Worm (Caenorhabditis elegans) whole organism, L1 larva: ENCODE measurements around the gene trr-1.

Experiments used
- aha-1 ChIP-seq: fragments of 150-350 bp; optimal IDR thresholded peaks from 2 replicates; lab custom pipeline; 2014; ENCODE audit warnings: missing biosample characterization, missing genetic modification characterization
- alr-1 ChIP-seq: fragments of 200-800 bp; sonication (Bioruptor generic); optimal IDR thresholded peaks from 2 replicates; lab custom pipeline; 2018; ENCODE audit warnings: borderline replicate concordance, mild to moderate bottlenecking, missing genetic modification characterization, missing compliant biosample characterization
- aly-2 ChIP-seq: fragments of 150-350 bp; optimal IDR thresholded peaks from 2 replicates; lab custom pipeline; 2014; ENCODE audit warnings: missing biosample characterization, missing genetic modification characterization
- blmp-1 ChIP-seq: fragments of 150-350 bp; optimal IDR thresholded peaks from 2 replicates; lab custom pipeline; 2014; ENCODE audit warnings: missing biosample characterization, missing genetic modification characterization
- ceh-82 ChIP-seq, 3 experiments: fragments of 150-350 bp in 1 of 3; sonication (generic microtip) in 2 of 3; optimal IDR thresholded peaks; 2 replicates each; lab custom pipeline; 2014 to 2017; ENCODE audit warnings: missing biosample characterization in 3 of 3, missing genetic modification characterization in 3 of 3
- ceh-90 ChIP-seq: sonication (generic microtip); optimal IDR thresholded peaks from 2 replicates; lab custom pipeline; 2016; ENCODE audit warnings: missing genetic modification characterization, missing compliant biosample characterization
- dpl-1 ChIP-seq, 3 experiments: fragments of 150-350 bp in 2 of 3; sonication (generic microtip) in 1 of 3; optimal IDR thresholded peaks; 2 replicates each; lab custom pipeline; 2014 to 2017; ENCODE audit warnings: missing biosample characterization in 3 of 3, missing genetic modification characterization in 3 of 3, missing genetic modification reagents in 3 of 3
- dsc-1 ChIP-seq: sonication (generic microtip); optimal IDR thresholded peaks from 2 replicates; lab custom pipeline; 2016; ENCODE audit warnings: mild to moderate bottlenecking, missing genetic modification characterization, missing compliant biosample characterization
- efl-1 ChIP-seq, 4 experiments: fragments of 150-350 bp; optimal IDR thresholded peaks in 3 of 4; peaks in 1 of 4; 1 replicate in 1 of 4; 2 replicates in 3 of 4; lab custom pipeline; 2014; ENCODE audit warnings: missing biosample characterization in 2 of 4, missing genetic modification characterization in 2 of 4, missing genetic modification reagents in 2 of 4
- elt-2 ChIP-seq: sonication (generic microtip); optimal IDR thresholded peaks from 2 replicates; lab custom pipeline; 2016; ENCODE audit warnings: missing genetic modification characterization, mild to moderate bottlenecking, inconsistent platforms, missing compliant biosample characterization, missing genetic modification reagents
- elt-3 ChIP-seq, 6 experiments: fragments of 150-350 bp in 1 of 6; sonication (generic microtip); optimal IDR thresholded peaks; 2 replicates each; lab custom pipeline; 2017 to 2018; ENCODE audit warnings: missing biosample characterization in 6 of 6, missing genetic modification characterization in 6 of 6, inconsistent platforms in 1 of 6
- fkh-10 ChIP-seq: sonication (generic microtip); optimal IDR thresholded peaks from 2 replicates; lab custom pipeline; 2017; ENCODE audit warnings: missing biosample characterization, missing genetic modification reagents, missing genetic modification characterization
- fkh-4 ChIP-seq: sonication (generic microtip); optimal IDR thresholded peaks from 2 replicates; lab custom pipeline; 2016; ENCODE audit warnings: missing compliant biosample characterization, missing genetic modification characterization, borderline replicate concordance
- fos-1 ChIP-seq: fragments of 150-350 bp; optimal IDR thresholded peaks from 2 replicates; lab custom pipeline; 2014; ENCODE audit warnings: missing biosample characterization, missing genetic modification characterization
- hlh-4 ChIP-seq: sonication (generic microtip); optimal IDR thresholded peaks from 2 replicates; lab custom pipeline; 2016; ENCODE audit warnings: mild to moderate bottlenecking, missing genetic modification characterization, missing compliant biosample characterization
- isw-1 ChIP-seq: fragments of 200-800 bp; sonication (Bioruptor generic); IDR thresholded peaks from 2 replicates; pipeline ENCODE4 v1.3.6; 2022; ENCODE audit warnings: missing genetic modification characterization, missing compliant biosample characterization
- jun-1 ChIP-seq: fragments of 150-350 bp; optimal IDR thresholded peaks from 2 replicates; lab custom pipeline; 2014; ENCODE audit warnings: missing biosample characterization, missing genetic modification reagents, missing genetic modification characterization
- lin-14 ChIP-seq: fragments of 200-800 bp; sonication (Bioruptor generic); optimal IDR thresholded peaks from 2 replicates; lab custom pipeline; 2018; ENCODE audit warnings: mild to moderate bottlenecking, missing genetic modification characterization, moderate library complexity, missing compliant biosample characterization
- lin-35 ChIP-seq, 2 experiments: fragments of 150-350 bp; optimal IDR thresholded peaks; 2 replicates each; lab custom pipeline; 2014; ENCODE audit warnings: missing biosample characterization in 2 of 2, missing genetic modification characterization in 2 of 2, missing genetic modification reagents in 2 of 2
- lsy-2 ChIP-seq, 2 experiments: fragments of 150-350 bp; optimal IDR thresholded peaks; 2 replicates each; lab custom pipeline; 2014; ENCODE audit warnings: missing biosample characterization in 2 of 2, missing genetic modification characterization in 2 of 2
- mdl-1 ChIP-seq, 2 experiments: fragments of 150-350 bp; optimal IDR thresholded peaks; 2 replicates each; lab custom pipeline; 2014 to 2017; ENCODE audit warnings: missing biosample characterization in 2 of 2, missing genetic modification characterization in 2 of 2, inconsistent platforms in 1 of 2
- mep-1 ChIP-seq: fragments of 150-350 bp; optimal IDR thresholded peaks from 2 replicates; lab custom pipeline; 2014; ENCODE audit warnings: missing biosample characterization, missing genetic modification characterization
- nhr-20 ChIP-seq: sonication (generic microtip); optimal IDR thresholded peaks from 2 replicates; lab custom pipeline; 2016; ENCODE audit warnings: mild to moderate bottlenecking, missing genetic modification characterization, missing compliant biosample characterization
- nhr-28 ChIP-seq: fragments of 150-350 bp; optimal IDR thresholded peaks from 2 replicates; lab custom pipeline; 2014; ENCODE audit warnings: missing biosample characterization, missing genetic modification characterization
- nhr-47 ChIP-seq: sonication (generic microtip); optimal IDR thresholded peaks from 2 replicates; lab custom pipeline; 2016; ENCODE audit warnings: mild to moderate bottlenecking, missing genetic modification characterization, moderate library complexity, missing compliant biosample characterization
- nhr-71 ChIP-seq: sonication (generic microtip); optimal IDR thresholded peaks from 2 replicates; lab custom pipeline; 2016; ENCODE audit warnings: mild to moderate bottlenecking, missing genetic modification characterization, moderate library complexity, missing compliant biosample characterization
- nhr-76 ChIP-seq: sonication (generic microtip); optimal IDR thresholded peaks from 2 replicates; lab custom pipeline; 2017; ENCODE audit warnings: missing biosample characterization, missing genetic modification characterization
- nhr-77 ChIP-seq: fragments of 150-350 bp; optimal IDR thresholded peaks from 2 replicates; lab custom pipeline; 2014; ENCODE audit warnings: missing biosample characterization, missing genetic modification characterization
- nhr-85 ChIP-seq: sonication (generic microtip); peaks from one replicate; lab custom pipeline; 2016; ENCODE audit warnings: missing genetic modification characterization, inconsistent platforms, missing compliant biosample characterization
- nhr-90 ChIP-seq: sonication (generic microtip); optimal IDR thresholded peaks from 2 replicates; lab custom pipeline; 2016; ENCODE audit warnings: mild to moderate bottlenecking, missing genetic modification characterization, missing compliant biosample characterization; ENCODE audit not compliant: poor library complexity
- pag-3 ChIP-seq: sonication (generic microtip); optimal IDR thresholded peaks from 2 replicates; lab custom pipeline; 2017; ENCODE audit warnings: missing genetic modification characterization, mild to moderate bottlenecking, missing compliant biosample characterization, antibody characterized with exemption, borderline replicate concordance; ENCODE audit not compliant: insufficient read depth
- pax-3 ChIP-seq: fragments of 200-800 bp; sonication (Bioruptor generic); optimal IDR thresholded peaks from 2 replicates; lab custom pipeline; 2018; ENCODE audit warnings: mild to moderate bottlenecking, missing genetic modification characterization, moderate library complexity, missing compliant biosample characterization
- rnt-1 ChIP-seq: sonication (generic microtip); optimal IDR thresholded peaks from 2 replicates; lab custom pipeline; 2016; ENCODE audit warnings: mild to moderate bottlenecking, missing genetic modification characterization, moderate library complexity, missing compliant biosample characterization
- snpc-4 ChIP-seq: fragments of 150-350 bp; optimal IDR thresholded peaks from 2 replicates; lab custom pipeline; 2014; ENCODE audit warnings: missing biosample characterization, missing genetic modification characterization
- snu-23 ChIP-seq: sonication (generic microtip); optimal IDR thresholded peaks from 2 replicates; lab custom pipeline; 2016; ENCODE audit warnings: missing genetic modification characterization, missing compliant biosample characterization
- sup-37 ChIP-seq: fragments of 200-800 bp; sonication (Bioruptor generic); optimal IDR thresholded peaks from 2 replicates; lab custom pipeline; 2018; ENCODE audit warnings: mild to moderate bottlenecking, missing genetic modification characterization, missing compliant biosample characterization
- tbx-2 ChIP-seq: sonication (generic microtip); optimal IDR thresholded peaks from 2 replicates; lab custom pipeline; 2016; ENCODE audit warnings: missing genetic modification characterization, missing compliant biosample characterization
- unc-130 ChIP-seq: fragments of 150-350 bp; optimal IDR thresholded peaks from 2 replicates; lab custom pipeline; 2017; ENCODE audit warnings: missing biosample characterization, missing genetic modification characterization, inconsistent platforms
- unc-86 ChIP-seq: sonication (generic microtip); optimal IDR thresholded peaks from 2 replicates; lab custom pipeline; 2016; ENCODE audit warnings: missing genetic modification characterization, missing compliant biosample characterization
- xbp-1 ChIP-seq: sonication (generic microtip); optimal IDR thresholded peaks from 2 replicates; lab custom pipeline; 2016; ENCODE audit warnings: missing genetic modification characterization, missing compliant biosample characterization

Gene trr-1

ce11 chrII:11619895-11620439 lies 55.8 kb downstream of the trr-1 start (continued):
- peak; percentile 63 for TF ChIP-seq rnt-1
- peak; percentile 39 to 58 (median 41) for TF ChIP-seq ceh-82 (tag; optimal IDR thresholded peaks at IDR 0.05; lab: Kevin White, UChicago)
- peak; percentile 11; the same call in 1 of the 2 replicates for TF ChIP-seq isw-1 (GFP tag; lab: Robert Waterston, UW)
- no peak for TF ChIP-seq aha-1 (tag; lab: Kevin White, UChicago)
- TF ChIP-seq unc-86 (tag; lab: Kevin White, UChicago) = peak; percentile 29
- TF ChIP-seq dsc-1 (tag; lab: Kevin White, UChicago) = peak; percentile 16
- peak in 1 of 2 experiments; percentile 69 for TF ChIP-seq mdl-1 (tag; optimal IDR thresholded peaks at IDR 0.05; lab: Kevin White, UChicago)
- TF ChIP-seq sup-37 (GFP tag; lab: Kevin White, UChicago) = no peak
- TF ChIP-seq lsy-2 (tag; optimal IDR thresholded peaks at IDR 0.05; lab: Kevin White, UChicago) = peak; percentile 38 to 68
- TF ChIP-seq nhr-28 (tag; lab: Kevin White, UChicago) = no peak

DNA sequence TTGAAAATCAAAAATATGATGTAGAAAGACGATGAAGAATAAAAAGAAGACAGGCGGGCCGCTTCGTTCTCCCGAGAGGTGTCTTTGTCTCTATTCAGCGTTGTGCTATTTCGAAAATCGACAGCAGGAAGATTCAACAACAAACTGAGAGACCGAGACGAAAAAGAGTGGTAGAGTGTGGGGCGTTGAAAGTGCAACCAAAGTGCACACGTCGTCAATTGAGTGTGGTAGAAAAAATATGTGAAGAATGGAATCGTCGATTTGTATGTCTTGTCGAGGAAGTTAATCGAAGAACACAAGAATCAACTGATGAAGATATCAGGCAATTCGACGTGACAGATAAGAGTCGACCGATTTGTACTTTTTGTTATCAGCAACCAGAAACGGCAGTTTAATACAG lies 56.6 kb downstream of the trr-1 start:
- TF ChIP-seq nhr-47 (tag; lab: Kevin White, UChicago) (no peak), tbx-2 (tag; lab: Kevin White, UChicago) (peak; percentile 34), hlh-4 (tag; lab: Kevin White, UChicago) (no peak), ceh-90 (tag; lab: Kevin White, UChicago) (no peak), rnt-1 (peak; percentile 7), dpl-1 (GFP tag; optimal IDR thresholded peaks at IDR 0.05; lab: Kevin White, UChicago) (no peak), nhr-71 (tag; lab: Kevin White, UChicago) (peak; percentile 64), fos-1 (no peak), ceh-82 (tag; optimal IDR thresholded peaks at IDR 0.05; lab: Kevin White, UChicago) (peak in 1 of 3 experiments; percentile 32), efl-1 (optimal IDR thresholded peaks at IDR 0.05; lab: Kevin White, UChicago) (peak; percentile 20 to 47), efl-1 (GFP tag; optimal IDR thresholded peaks at IDR 0.05 in 1 of 2; lab: Kevin White, UChicago) (peak in 1 of 2 experiments; percentile 88), aly-2 (tag; lab: Kevin White, UChicago) (peak; percentile 52), nhr-90 (peak; percentile 24), nhr-77 (tag; lab: Kevin White, UChicago) (peak; percentile 33), jun-1 (tag; lab: Kevin White, UChicago) (peak; percentile 19), elt-2 (tag; lab: Kevin White, UChicago) (peak; percentile 77), elt-3 (tag; optimal IDR thresholded peaks at IDR 0.05; lab: Kevin White, UChicago) (peak in 5 of 6 experiments; percentile 16 to 63 (median 55)), nhr-85 (tag; lab: Kevin White, UChicago) (peak; percentile 87), lsy-2 (tag; optimal IDR thresholded peaks at IDR 0.05; lab: Kevin White, UChicago) (peak; percentile 18 to 39), mep-1 (peak; percentile 68), nhr-20 (tag; lab: Kevin White, UChicago) (peak; percentile 63), pag-3 (tag; lab: Kevin White, UChicago) (no peak), nhr-76 (peak; percentile 62), lin-14 (GFP tag; lab: Kevin White, UChicago) (peak; percentile 83), lin-35 (GFP tag; optimal IDR thresholded peaks at IDR 0.05; lab: Kevin White, UChicago) (peak; percentile 17 to 65), snu-23 (GFP tag; lab: Kevin White, UChicago) (peak; percentile 56), xbp-1 (tag; lab: Kevin White, UChicago) (peak; percentile 11), fkh-4 (no peak), fkh-10 (GFP tag; lab: Kevin White, UChicago) (no peak), mdl-1 (tag; optimal IDR thresholded peaks at IDR 0.05; lab: Kevin White, UChicago) (peak in 1 of 2 experiments; percentile 47), snpc-4 (tag; lab: Kevin White, UChicago) (peak; percentile 16), unc-130 (tag; lab: Kevin White, UChicago) (peak; percentile 50), pax-3 (tag; lab: Kevin White, UChicago) (no peak), blmp-1 (tag; lab: Kevin White, UChicago) (peak; percentile 66), alr-1 (tag; lab: Kevin White, UChicago) (no peak)
- TF ChIP-seq, all 84 proteins: peak for 24
